Fruit fly (Drosophila melanogaster) whole organism, pupa: ENCODE measurements around the gene CG8117.

Source experiments
- CG10348 ChIP-seq: fragments of 200-800 bp; sonication (Bioruptor generic); IDR thresholded peaks from 2 replicates; pipeline ENCODE4 v1.3.6; 2022; ENCODE audit warnings: missing biosample characterization, missing genetic modification characterization
- CG12605 ChIP-seq: fragments of 200-800 bp; sonication (Bioruptor generic); IDR thresholded peaks from 2 replicates; pipeline ENCODE4 v1.3.6; 2022; ENCODE audit warnings: missing biosample characterization, missing genetic modification characterization
- CG13204 ChIP-seq: fragments of 200-800 bp; sonication (Bioruptor generic); optimal IDR thresholded peaks from 2 replicates; lab custom pipeline; 2018; ENCODE audit warnings: missing biosample characterization, mild to moderate bottlenecking, missing genetic modification characterization, moderate library complexity
- CG14655 ChIP-seq: fragments of 200-800 bp; sonication (Bioruptor generic); optimal IDR thresholded peaks from 3 replicates; lab custom pipeline; 2017; ENCODE audit warnings: mild to moderate bottlenecking, missing biosample characterization, missing genetic modification reagents, missing genetic modification characterization
- CG15710 ChIP-seq: fragments of 200-800 bp; sonication (Bioruptor generic); optimal IDR thresholded peaks from 2 replicates; lab custom pipeline; 2018; ENCODE audit warnings: missing biosample characterization, mild to moderate bottlenecking, missing genetic modification characterization, moderate library complexity
- CG17806 ChIP-seq: fragments of 200-800 bp; sonication (Bioruptor generic); optimal IDR thresholded peaks from 2 replicates; lab custom pipeline; 2018; ENCODE audit warnings: missing biosample characterization, mild to moderate bottlenecking, missing genetic modification characterization, moderate library complexity
- CG32121 ChIP-seq: fragments of 200-800 bp; sonication (Bioruptor generic); IDR thresholded peaks from 2 replicates; pipeline ENCODE4 v1.3.6; 2022; ENCODE audit warnings: missing biosample characterization, missing genetic modification characterization
- CG34367 ChIP-seq: fragments of 200-800 bp; sonication (Bioruptor generic); optimal IDR thresholded peaks from 2 replicates; lab custom pipeline; 2018; ENCODE audit warnings: missing biosample characterization, mild to moderate bottlenecking, missing genetic modification characterization
- CG4496 ChIP-seq: fragments of 200-800 bp; sonication (Bioruptor generic); IDR thresholded peaks from 3 replicates; pipeline ENCODE4 v1.3.6; 2022; ENCODE audit warnings: missing biosample characterization, missing genetic modification characterization
- CG8159 ChIP-seq: fragments of 200-800 bp; sonication (Bioruptor generic); optimal IDR thresholded peaks from 3 replicates; lab custom pipeline; 2018; ENCODE audit warnings: missing biosample characterization, mild to moderate bottlenecking, missing genetic modification characterization, moderate library complexity
- CG8301 ChIP-seq: fragments of 200-800 bp; sonication (Bioruptor generic); optimal IDR thresholded peaks from 2 replicates; lab custom pipeline; 2018; ENCODE audit warnings: missing biosample characterization, mild to moderate bottlenecking, missing genetic modification characterization
- CG9948 ChIP-seq: fragments of 200-800 bp; sonication (Bioruptor generic); optimal IDR thresholded peaks from 2 replicates; lab custom pipeline; 2018; ENCODE audit warnings: missing biosample characterization, mild to moderate bottlenecking, missing genetic modification characterization, moderate library complexity
- D1 ChIP-seq: fragments of 200-800 bp; sonication (Bioruptor generic); optimal IDR thresholded peaks from 2 replicates; lab custom pipeline; 2018; ENCODE audit warnings: missing biosample characterization, mild to moderate bottlenecking, missing genetic modification characterization, moderate library complexity
- EcR ChIP-seq: fragments of 200-800 bp; sonication (Bioruptor generic); optimal IDR thresholded peaks from 3 replicates; lab custom pipeline; 2019; ENCODE audit warnings: missing biosample characterization, missing genetic modification characterization, mild to moderate bottlenecking, moderate library complexity, missing genetic modification reagents
- Ets98B ChIP-seq: fragments of 200-800 bp; sonication (Bioruptor generic); IDR thresholded peaks from 2 replicates; pipeline ENCODE4 v1.3.6; 2022; ENCODE audit warnings: missing biosample characterization, missing genetic modification characterization
- Pif1A ChIP-seq: fragments of 200-800 bp; sonication (Bioruptor generic); optimal IDR thresholded peaks from 3 replicates; lab custom pipeline; 2016; ENCODE audit warnings: missing biosample characterization, missing genetic modification characterization
- Pif1B ChIP-seq: fragments of 200-800 bp; sonication (Bioruptor generic); optimal IDR thresholded peaks from 3 replicates; lab custom pipeline; 2016; ENCODE audit warnings: missing biosample characterization, missing genetic modification characterization
- Snoo ChIP-seq: fragments of 200-800 bp; sonication (Bioruptor generic); optimal IDR thresholded peaks from 3 replicates; lab custom pipeline; 2017; ENCODE audit warnings: missing biosample characterization, mild to moderate bottlenecking, missing genetic modification characterization, inconsistent platforms
- fd96Ca ChIP-seq: fragments of 200-800 bp; sonication (Bioruptor generic); IDR thresholded peaks from 3 replicates; pipeline ENCODE4 v1.3.6; 2022; ENCODE audit warnings: missing biosample characterization, missing genetic modification characterization
- gl ChIP-seq: fragments of 200-800 bp; sonication (Bioruptor generic); optimal IDR thresholded peaks from 2 replicates; lab custom pipeline; 2018; ENCODE audit warnings: missing biosample characterization, mild to moderate bottlenecking, missing genetic modification characterization
- rn ChIP-seq: fragments of 200-800 bp; sonication (Bioruptor generic); IDR thresholded peaks from 2 replicates; pipeline ENCODE4 v1.3.6; 2022; ENCODE audit warnings: missing biosample characterization, missing genetic modification characterization

Gene CG8117

DNA sequence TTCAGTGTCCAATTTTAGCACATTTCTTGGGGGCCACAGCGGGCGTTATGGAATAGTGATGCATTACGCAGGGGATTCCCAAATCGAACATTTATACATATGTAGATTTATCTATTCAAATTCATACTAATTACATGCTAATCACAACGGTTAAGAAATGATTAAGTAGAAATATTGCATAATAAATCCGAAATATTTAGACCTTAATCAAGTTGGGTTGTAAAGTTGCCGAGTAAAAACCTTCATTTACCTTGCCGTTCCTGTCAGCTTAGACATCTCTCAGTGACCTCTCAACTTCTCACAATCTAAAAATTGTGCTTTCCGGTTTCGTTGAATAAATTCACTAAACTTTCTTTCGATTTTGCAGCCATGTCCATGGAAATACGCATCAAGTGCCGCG, at the start of gene CG8117:
CG8117 (plus strand) TSS at position 301 of the 400 bp plus-strand sequence.
- TF ChIP-seq rn (GFP tag; lab: Robert Waterston, UW): no peak
- TF ChIP-seq CG17806 (tag; lab: Kevin White, UChicago): no peak
- no peak for TF ChIP-seq CG4496 (GFP tag; lab: Robert Waterston, UW)
- no peak for TF ChIP-seq Ets98B (GFP tag; lab: Robert Waterston, UW)
- TF ChIP-seq fd96Ca (GFP tag; lab: Robert Waterston, UW): no peak
- TF ChIP-seq Pif1B: no peak
- no peak for TF ChIP-seq CG34367
- TF ChIP-seq CG13204 (GFP tag; lab: Kevin White, UChicago): no peak
- no peak for TF ChIP-seq gl (tag; lab: Kevin White, UChicago)
- no peak for TF ChIP-seq Snoo (tag; lab: Kevin White, UChicago)
- no peak for TF ChIP-seq CG15710 (tag; lab: Kevin White, UChicago)
- no peak for TF ChIP-seq CG14655 (GFP tag; lab: Kevin White, UChicago)
- no peak for TF ChIP-seq Pif1A (GFP tag; lab: Kevin White, UChicago)
- TF ChIP-seq CG32121 (GFP tag; lab: Robert Waterston, UW): no peak
- no peak for TF ChIP-seq CG9948 (tag; lab: Kevin White, UChicago)
- no peak for TF ChIP-seq CG12605

DNA sequence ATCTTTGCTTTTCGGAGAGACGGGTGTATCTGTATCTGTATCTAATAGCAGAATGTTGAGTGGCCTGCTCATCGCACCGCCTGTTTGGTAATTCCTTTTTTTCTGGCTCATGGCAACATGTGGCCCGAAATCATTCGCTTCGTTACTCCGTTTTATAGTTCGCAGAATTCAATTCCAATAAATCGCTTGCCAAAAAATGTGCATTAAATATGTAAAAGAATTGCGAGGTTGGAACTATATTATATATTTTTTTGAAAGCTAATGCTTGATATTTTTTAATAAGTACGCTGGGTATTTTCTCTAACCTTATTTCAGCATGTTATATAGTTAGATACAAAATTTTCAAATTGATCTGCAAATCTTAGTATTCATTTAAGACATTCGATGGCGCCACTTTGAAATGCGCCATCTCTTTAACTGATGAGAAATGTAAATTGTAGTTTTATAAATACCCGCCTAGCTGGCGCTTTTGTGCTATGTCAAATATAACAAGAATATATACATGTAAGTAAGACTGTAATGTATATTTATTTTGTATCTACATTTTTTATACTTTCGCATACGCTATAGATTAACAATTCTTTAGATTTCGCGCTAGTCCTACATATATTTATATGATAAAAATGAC, 49.7 kb upstream of the CG8117 start:
- TF ChIP-seq D1 (tag; lab: Kevin White, UChicago): no peak
- no peak for TF ChIP-seq CG32121 (GFP tag; lab: Robert Waterston, UW)
- 0 out of 3 replicates have a peak, but pooled peaks have one; percentile 4 for TF ChIP-seq CG4496 (GFP tag; lab: Robert Waterston, UW)
- peak; percentile 1; the same call in 1 of the 2 replicates for TF ChIP-seq Ets98B (GFP tag; lab: Robert Waterston, UW)

DNA sequence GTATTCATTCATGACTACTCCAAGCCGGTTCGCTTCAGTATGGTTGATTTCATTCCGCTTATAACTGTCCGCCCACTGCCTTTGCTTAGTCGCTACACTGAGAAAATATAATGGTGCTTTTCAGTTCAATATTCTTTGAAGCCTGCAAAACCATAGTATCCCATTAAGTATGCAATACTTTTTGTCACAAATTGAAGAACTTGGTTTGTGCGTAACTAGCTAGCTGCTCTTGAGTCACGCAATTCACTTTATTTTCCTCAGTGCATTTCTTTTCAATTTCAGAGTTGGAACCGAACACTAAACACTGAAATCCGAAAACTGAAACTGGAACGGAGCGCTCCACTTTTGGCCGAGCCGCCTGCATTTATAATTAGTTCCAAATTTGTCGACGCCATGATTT, 44.3 kb upstream of the CG8117 start:
- no peak for TF ChIP-seq rn (GFP tag; lab: Robert Waterston, UW)
- TF ChIP-seq CG12605: peak; percentile 33; the same call in 1 of the 2 replicates
- TF ChIP-seq CG9948 (tag; lab: Kevin White, UChicago): no peak
- TF ChIP-seq CG8301 (tag; lab: Kevin White, UChicago): peak; percentile 2
- TF ChIP-seq CG32121 (GFP tag; lab: Robert Waterston, UW): peak; percentile 67
- TF ChIP-seq Ets98B (GFP tag; lab: Robert Waterston, UW): no peak
- no peak for TF ChIP-seq CG13204 (GFP tag; lab: Kevin White, UChicago)
- TF ChIP-seq CG15710 (tag; lab: Kevin White, UChicago): no peak
- TF ChIP-seq CG14655 (GFP tag; lab: Kevin White, UChicago): no peak
- peak; percentile 64; the same call in 2 of the 3 replicates for TF ChIP-seq CG4496 (GFP tag; lab: Robert Waterston, UW)
- TF ChIP-seq fd96Ca (GFP tag; lab: Robert Waterston, UW): peak; percentile 79
- TF ChIP-seq EcR (GFP tag; lab: Kevin White, UChicago): no peak
- no peak for TF ChIP-seq Pif1B
- TF ChIP-seq Pif1A (GFP tag; lab: Kevin White, UChicago): peak; percentile 32
- TF ChIP-seq CG8159 (tag; lab: Kevin White, UChicago): no peak
- TF ChIP-seq D1 (tag; lab: Kevin White, UChicago): no peak
- TF ChIP-seq gl (tag; lab: Kevin White, UChicago): no peak
- no peak for TF ChIP-seq Snoo (tag; lab: Kevin White, UChicago)
- TF ChIP-seq CG17806 (tag; lab: Kevin White, UChicago): no peak
- no peak for TF ChIP-seq CG10348 (GFP tag; lab: Robert Waterston, UW)
- no peak for TF ChIP-seq CG34367

DNA sequence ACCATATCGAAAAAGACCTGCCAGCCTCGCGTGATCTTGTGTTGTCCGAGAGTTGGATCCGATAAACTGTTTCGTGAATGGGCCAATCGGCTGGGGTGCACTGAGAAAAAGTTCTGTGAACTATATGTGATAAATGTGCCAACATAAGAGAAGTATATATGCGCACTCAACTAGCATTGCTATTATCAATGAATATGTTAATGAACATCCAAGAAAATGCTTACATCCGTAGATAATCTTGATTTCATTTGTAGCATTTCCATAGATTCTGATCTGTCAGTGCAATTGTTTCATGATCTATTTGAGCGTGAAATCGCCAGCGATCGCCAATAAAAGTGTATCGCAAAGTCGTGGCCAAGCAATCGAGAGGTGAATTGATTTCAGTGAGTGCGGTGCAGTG, 42.7 kb upstream of the CG8117 start:
- TF ChIP-seq CG32121 (GFP tag; lab: Robert Waterston, UW): peak; percentile 48; the same call in 1 of the 2 replicates
- peak; percentile 1 for TF ChIP-seq CG9948 (tag; lab: Kevin White, UChicago)
- TF ChIP-seq CG14655 (GFP tag; lab: Kevin White, UChicago): peak; percentile 32
- no peak for TF ChIP-seq CG12605
- no peak for TF ChIP-seq Pif1A (GFP tag; lab: Kevin White, UChicago)
- no peak for TF ChIP-seq D1 (tag; lab: Kevin White, UChicago)
- TF ChIP-seq Ets98B (GFP tag; lab: Robert Waterston, UW): 0 out of 2 replicates have a peak, but pooled peaks have one; percentile 14
- TF ChIP-seq fd96Ca (GFP tag; lab: Robert Waterston, UW): 0 out of 3 replicates have a peak, but pooled peaks have one; percentile 20
- TF ChIP-seq Pif1B: no peak
- TF ChIP-seq Snoo (tag; lab: Kevin White, UChicago): no peak
- TF ChIP-seq CG4496 (GFP tag; lab: Robert Waterston, UW): peak; percentile 54; the same call in 1 of the 3 replicates
- TF ChIP-seq CG10348 (GFP tag; lab: Robert Waterston, UW): no peak
- peak; percentile 24 for TF ChIP-seq CG17806 (tag; lab: Kevin White, UChicago)
- no peak for TF ChIP-seq CG8159 (tag; lab: Kevin White, UChicago)
- peak; percentile 22 for TF ChIP-seq CG8301 (tag; lab: Kevin White, UChicago)

dm6 chrX:15602438-15602837, 41.6 kb upstream of the CG8117 start:
- TF ChIP-seq Ets98B (GFP tag; lab: Robert Waterston, UW) (no peak), CG12605 (no peak), Pif1A (GFP tag; lab: Kevin White, UChicago) (no peak), CG13204 (GFP tag; lab: Kevin White, UChicago) (no peak), CG17806 (tag; lab: Kevin White, UChicago) (no peak), gl (tag; lab: Kevin White, UChicago) (no peak), CG8159 (tag; lab: Kevin White, UChicago) (no peak), Pif1B (no peak), CG4496 (GFP tag; lab: Robert Waterston, UW) (no peak), CG15710 (tag; lab: Kevin White, UChicago) (no peak), rn (GFP tag; lab: Robert Waterston, UW) (no peak)
